Comparison of ENCODE assay signal across 3 worm cellular contexts in genomic region chrII:14672095-14672494, ce11.
TF ChIP-seq lines count a peak whose summit lies in the region.

No protein-coding gene starts in this region.

TF ChIP-seq in whole organism, L1 larva, 84 proteins besides CTCF, POLR2A, EP300 and RAD21:
- peak; percentile 52 for TF ChIP-seq lin-14 (GFP tag; optimal IDR thresholded peaks at IDR 0.05; lab: Kevin White, UChicago)
- no peak for TF ChIP-seq nhr-11 (tag; optimal IDR thresholded peaks at IDR 0.05; lab: Kevin White, UChicago)

TF ChIP-seq in whole organism, L2 larva, 48 proteins besides CTCF, POLR2A, EP300 and RAD21:
- TF ChIP-seq nhr-6 (tag; optimal IDR thresholded peaks at IDR 0.05; lab: Kevin White, UChicago) (no peak), sma-9 (GFP tag; optimal IDR thresholded peaks at IDR 0.05; lab: Kevin White, UChicago) (peak; percentile 5), sma-9 (tag; optimal IDR thresholded peaks at IDR 0.05; lab: Kevin White, UChicago) (no peak)
TF ChIP-seq in whole organism, L2 larva: peak in this region for 1.

TF ChIP-seq in whole organism, L3 larva, 47 proteins besides CTCF, POLR2A, EP300 and RAD21:
- peak; percentile 2 for TF ChIP-seq lin-39 (tag; optimal IDR thresholded peaks at IDR 0.05; lab: Kevin White, UChicago)
- no peak for TF ChIP-seq nhr-28 (tag; optimal IDR thresholded peaks at IDR 0.05; lab: Kevin White, UChicago)
- peak; percentile 60 for TF ChIP-seq egl-5 (tag; optimal IDR thresholded peaks at IDR 0.05; lab: Kevin White, UChicago)
- no peak for TF ChIP-seq nhr-43 (tag; optimal IDR thresholded peaks at IDR 0.05; lab: Kevin White, UChicago; ENCODE audit: poor library complexity, severe bottlenecking)
- no peak for TF ChIP-seq pha-4 (tag; optimal IDR thresholded peaks at IDR 0.05; lab: Kevin White, UChicago)
- TF ChIP-seq nhr-77 (tag; optimal IDR thresholded peaks at IDR 0.05; lab: Kevin White, UChicago), result no peak
